Worm (Caenorhabditis elegans) whole organism, L1 larva: Measurements from ENCODE around the gene C54G7.1.

Experiments
- F16B12.6 ChIP-seq: fragments of 150-350 bp; optimal IDR thresholded peaks from 2 replicates; lab custom pipeline; 2014; ENCODE audit warnings: missing biosample characterization, missing genetic modification characterization
- Y116A8C.19 ChIP-seq: sonication (generic microtip); optimal IDR thresholded peaks from 2 replicates; lab custom pipeline; 2016; ENCODE audit warnings: missing compliant biosample characterization, missing genetic modification characterization, borderline replicate concordance
- aha-1 ChIP-seq: fragments of 150-350 bp; optimal IDR thresholded peaks from 2 replicates; lab custom pipeline; 2014; ENCODE audit warnings: missing biosample characterization, missing genetic modification characterization
- blmp-1 ChIP-seq: fragments of 150-350 bp; optimal IDR thresholded peaks from 2 replicates; lab custom pipeline; 2014; ENCODE audit warnings: missing biosample characterization, missing genetic modification characterization
- ceh-8 ChIP-seq: fragments of 200-800 bp; sonication (Bioruptor generic); optimal IDR thresholded peaks from 2 replicates; lab custom pipeline; 2018; ENCODE audit warnings: mild to moderate bottlenecking, missing genetic modification characterization, moderate library complexity, missing compliant biosample characterization
- ceh-82 ChIP-seq, 3 experiments: fragments of 150-350 bp in 1 of 3; sonication (generic microtip) in 2 of 3; optimal IDR thresholded peaks; 2 replicates each; lab custom pipeline; 2014 to 2017; ENCODE audit warnings: missing biosample characterization in 3 of 3, missing genetic modification characterization in 3 of 3
- ceh-88 ChIP-seq: fragments of 200-800 bp; sonication (Bioruptor generic); IDR thresholded peaks from 2 replicates; pipeline ENCODE4 v1.3.6; 2022; ENCODE audit warnings: missing genetic modification characterization, missing compliant biosample characterization
- ces-1 ChIP-seq: fragments of 150-350 bp; optimal IDR thresholded peaks from 2 replicates; lab custom pipeline; 2014; ENCODE audit warnings: missing biosample characterization, missing genetic modification reagents, missing genetic modification characterization
- dsc-1 ChIP-seq: sonication (generic microtip); optimal IDR thresholded peaks from 2 replicates; lab custom pipeline; 2016; ENCODE audit warnings: mild to moderate bottlenecking, missing genetic modification characterization, missing compliant biosample characterization
- efl-3 ChIP-seq: fragments of 200-800 bp; sonication (Bioruptor generic); optimal IDR thresholded peaks from 2 replicates; lab custom pipeline; 2018; ENCODE audit warnings: mild to moderate bottlenecking, missing genetic modification characterization, missing compliant biosample characterization
- egl-27 ChIP-seq, 2 experiments: fragments of 150-350 bp in 1 of 2; sonication (generic microtip); optimal IDR thresholded peaks; 3 replicates each; lab custom pipeline; 2017 to 2018; ENCODE audit warnings: missing biosample characterization in 2 of 2, missing genetic modification characterization in 2 of 2, missing genetic modification reagents in 2 of 2
- elt-2 ChIP-seq: sonication (generic microtip); optimal IDR thresholded peaks from 2 replicates; lab custom pipeline; 2016; ENCODE audit warnings: missing genetic modification characterization, mild to moderate bottlenecking, inconsistent platforms, missing compliant biosample characterization, missing genetic modification reagents
- elt-3 ChIP-seq, 6 experiments: fragments of 150-350 bp in 1 of 6; sonication (generic microtip); optimal IDR thresholded peaks; 2 replicates each; lab custom pipeline; 2017 to 2018; ENCODE audit warnings: missing biosample characterization in 6 of 6, missing genetic modification characterization in 6 of 6, inconsistent platforms in 1 of 6
- ets-5 ChIP-seq: fragments of 200-800 bp; sonication (Bioruptor generic); IDR thresholded peaks from 2 replicates; pipeline ENCODE4 v1.3.6; 2022; ENCODE audit warnings: missing genetic modification characterization, missing compliant biosample characterization
- fkh-4 ChIP-seq: sonication (generic microtip); optimal IDR thresholded peaks from 2 replicates; lab custom pipeline; 2016; ENCODE audit warnings: missing compliant biosample characterization, missing genetic modification characterization, borderline replicate concordance
- fos-1 ChIP-seq: fragments of 150-350 bp; optimal IDR thresholded peaks from 2 replicates; lab custom pipeline; 2014; ENCODE audit warnings: missing biosample characterization, missing genetic modification characterization
- hlh-4 ChIP-seq: sonication (generic microtip); optimal IDR thresholded peaks from 2 replicates; lab custom pipeline; 2016; ENCODE audit warnings: mild to moderate bottlenecking, missing genetic modification characterization, missing compliant biosample characterization
- hpl-2 ChIP-seq: fragments of 150-350 bp; optimal IDR thresholded peaks from 2 replicates; lab custom pipeline; 2014; ENCODE audit warnings: missing biosample characterization, missing genetic modification reagents, missing genetic modification characterization
- lin-13 ChIP-seq: fragments of 150-350 bp; optimal IDR thresholded peaks from 2 replicates; lab custom pipeline; 2014; ENCODE audit warnings: missing biosample characterization, missing genetic modification reagents, missing genetic modification characterization
- lin-14 ChIP-seq: fragments of 200-800 bp; sonication (Bioruptor generic); optimal IDR thresholded peaks from 2 replicates; lab custom pipeline; 2018; ENCODE audit warnings: mild to moderate bottlenecking, missing genetic modification characterization, moderate library complexity, missing compliant biosample characterization
- lin-15B ChIP-seq: fragments of 150-350 bp; sonication (generic microtip); optimal IDR thresholded peaks from 3 replicates; lab custom pipeline; 2014; ENCODE audit warnings: missing biosample characterization, missing genetic modification characterization
- lin-35 ChIP-seq, 2 experiments: fragments of 150-350 bp; optimal IDR thresholded peaks; 2 replicates each; lab custom pipeline; 2014; ENCODE audit warnings: missing biosample characterization in 2 of 2, missing genetic modification characterization in 2 of 2, missing genetic modification reagents in 2 of 2
- lir-3 ChIP-seq: sonication (generic microtip); optimal IDR thresholded peaks from 2 replicates; lab custom pipeline; 2016; ENCODE audit warnings: mild to moderate bottlenecking, missing genetic modification characterization, moderate library complexity, missing compliant biosample characterization; ENCODE audit not compliant: poor library complexity
- mef-2 ChIP-seq: fragments of 150-350 bp; optimal IDR thresholded peaks from 2 replicates; lab custom pipeline; 2014; ENCODE audit warnings: missing biosample characterization, missing genetic modification characterization
- mep-1 ChIP-seq: fragments of 150-350 bp; optimal IDR thresholded peaks from 2 replicates; lab custom pipeline; 2014; ENCODE audit warnings: missing biosample characterization, missing genetic modification characterization
- nhr-12 ChIP-seq: sonication (generic microtip); optimal IDR thresholded peaks from 2 replicates; lab custom pipeline; 2017; ENCODE audit warnings: missing biosample characterization, missing genetic modification characterization
- nhr-19 ChIP-seq: fragments of 200-800 bp; sonication (Bioruptor generic); conservative IDR thresholded peaks from 2 replicates; pipeline ENCODE4 v1.3.6; 2022; ENCODE audit warnings: missing genetic modification characterization, missing compliant biosample characterization
- nhr-237 ChIP-seq: fragments of 150-350 bp; optimal IDR thresholded peaks from 2 replicates; lab custom pipeline; 2014; ENCODE audit warnings: missing biosample characterization, missing genetic modification characterization
- nhr-28 ChIP-seq: fragments of 150-350 bp; optimal IDR thresholded peaks from 2 replicates; lab custom pipeline; 2014; ENCODE audit warnings: missing biosample characterization, missing genetic modification characterization
- nhr-47 ChIP-seq: sonication (generic microtip); optimal IDR thresholded peaks from 2 replicates; lab custom pipeline; 2016; ENCODE audit warnings: mild to moderate bottlenecking, missing genetic modification characterization, moderate library complexity, missing compliant biosample characterization
- nhr-85 ChIP-seq: sonication (generic microtip); peaks from one replicate; lab custom pipeline; 2016; ENCODE audit warnings: missing genetic modification characterization, inconsistent platforms, missing compliant biosample characterization
- pax-3 ChIP-seq: fragments of 200-800 bp; sonication (Bioruptor generic); optimal IDR thresholded peaks from 2 replicates; lab custom pipeline; 2018; ENCODE audit warnings: mild to moderate bottlenecking, missing genetic modification characterization, moderate library complexity, missing compliant biosample characterization
- pqm-1 ChIP-seq: sonication (generic microtip); optimal IDR thresholded peaks from 3 replicates; lab custom pipeline; 2017; ENCODE audit warnings: missing biosample characterization, missing genetic modification characterization
- rnt-1 ChIP-seq: sonication (generic microtip); optimal IDR thresholded peaks from 2 replicates; lab custom pipeline; 2016; ENCODE audit warnings: mild to moderate bottlenecking, missing genetic modification characterization, moderate library complexity, missing compliant biosample characterization
- snpc-4 ChIP-seq: fragments of 150-350 bp; optimal IDR thresholded peaks from 2 replicates; lab custom pipeline; 2014; ENCODE audit warnings: missing biosample characterization, missing genetic modification characterization
- snu-23 ChIP-seq: sonication (generic microtip); optimal IDR thresholded peaks from 2 replicates; lab custom pipeline; 2016; ENCODE audit warnings: missing genetic modification characterization, missing compliant biosample characterization
- sox-4 ChIP-seq: sonication (generic microtip); optimal IDR thresholded peaks from 2 replicates; lab custom pipeline; 2016; ENCODE audit warnings: missing genetic modification characterization, missing compliant biosample characterization
- sptf-1 ChIP-seq: fragments of 150-350 bp; optimal IDR thresholded peaks from 2 replicates; lab custom pipeline; 2014; ENCODE audit warnings: missing biosample characterization, missing genetic modification characterization
- swsn-7 ChIP-seq: sonication (generic microtip); optimal IDR thresholded peaks from 2 replicates; lab custom pipeline; 2016; ENCODE audit warnings: missing genetic modification characterization, missing compliant biosample characterization
- tbx-2 ChIP-seq: sonication (generic microtip); optimal IDR thresholded peaks from 2 replicates; lab custom pipeline; 2016; ENCODE audit warnings: missing genetic modification characterization, missing compliant biosample characterization
- unc-130 ChIP-seq: fragments of 150-350 bp; optimal IDR thresholded peaks from 2 replicates; lab custom pipeline; 2017; ENCODE audit warnings: missing biosample characterization, missing genetic modification characterization, inconsistent platforms
- unc-30 ChIP-seq: sonication (generic microtip); optimal IDR thresholded peaks from 2 replicates; lab custom pipeline; 2017; ENCODE audit warnings: missing biosample characterization, missing genetic modification characterization
- unc-62 ChIP-seq: fragments of 150-350 bp; optimal IDR thresholded peaks from 2 replicates; lab custom pipeline; 2014; ENCODE audit warnings: missing biosample characterization, missing genetic modification reagents, missing genetic modification characterization
- zag-1 ChIP-seq: fragments of 150-350 bp; optimal IDR thresholded peaks from 2 replicates; lab custom pipeline; 2014; ENCODE audit warnings: missing biosample characterization, missing genetic modification characterization
- ztf-11 ChIP-seq, 2 experiments: sonication (generic microtip); optimal IDR thresholded peaks; 2 replicates each; lab custom pipeline; 2016 to 2017; ENCODE audit warnings: missing genetic modification characterization in 2 of 2, missing biosample characterization in 1 of 2, missing compliant biosample characterization in 1 of 2

C54G7.1 gene

ce11 chrX:5567454-5567853 is 23.7 kb downstream of the C54G7.1 start, which contains the start of gene mec-2:
TSS of gene mec-2 (plus strand) at chrX:5567754.
- TF ChIP-seq egl-27 (tag; optimal IDR thresholded peaks at IDR 0.05; lab: Kevin White, UChicago) (no peak), snu-23 (GFP tag; lab: Kevin White, UChicago) (no peak), nhr-237 (no peak), ets-5 (GFP tag; lab: Robert Waterston, UW) (no peak), nhr-12 (tag; lab: Kevin White, UChicago) (no peak), blmp-1 (tag; lab: Kevin White, UChicago) (no peak)
- TF ChIP-seq, all 84 proteins: peak for 0

- no peak for TF ChIP-seq hpl-2 (GFP tag; lab: Kevin White, UChicago)
- TF ChIP-seq, all 84 proteins: peak for 0
Observed at ce11 chrX:5572638-5573037, 28.9 kb downstream of the C54G7.1 start.

DNA sequence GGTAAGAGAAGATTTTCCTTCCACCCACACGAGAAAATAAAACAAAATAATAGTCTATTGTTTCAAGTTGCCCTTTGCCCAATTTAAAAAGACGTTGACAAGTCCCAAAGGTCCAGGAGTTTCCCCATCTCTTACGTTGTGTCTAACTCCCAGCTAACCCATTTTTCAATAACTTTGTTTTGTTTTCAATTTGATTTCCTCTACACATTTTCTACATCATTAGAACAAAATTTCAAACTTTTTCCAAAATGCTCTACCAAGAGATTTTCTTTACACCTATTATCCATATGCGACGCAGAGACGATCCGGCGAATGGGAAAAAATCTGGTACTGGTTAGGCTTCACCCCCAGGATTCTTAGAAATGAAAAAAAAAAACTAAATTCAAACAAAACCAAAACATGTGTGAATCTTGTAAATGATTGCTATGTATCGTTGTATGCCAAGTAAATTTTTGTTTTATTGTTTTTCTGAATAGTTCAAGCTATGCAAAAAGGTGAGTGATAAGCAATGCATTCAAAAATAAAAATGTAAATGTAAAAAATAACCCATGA is 36.0 kb downstream of the C54G7.1 start:
- TF ChIP-seq elt-3 (tag; optimal IDR thresholded peaks at IDR 0.05; lab: Kevin White, UChicago), result no peak
- TF ChIP-seq Y116A8C.19 (tag; lab: Kevin White, UChicago), result no peak
- TF ChIP-seq lin-14 (GFP tag; lab: Kevin White, UChicago), result peak; percentile 32
- TF ChIP-seq dsc-1 (tag; lab: Kevin White, UChicago), result peak; percentile 98
- no peak for TF ChIP-seq zag-1 (tag; lab: Kevin White, UChicago)
- TF ChIP-seq nhr-19 (GFP tag; lab: Robert Waterston, UW), result no peak
- no peak for TF ChIP-seq nhr-47
- TF ChIP-seq ceh-82 (tag; optimal IDR thresholded peaks at IDR 0.05; lab: Kevin White, UChicago), result no peak
- TF ChIP-seq swsn-7 (tag; lab: Kevin White, UChicago), result no peak
- no peak for TF ChIP-seq sptf-1 (tag; lab: Kevin White, UChicago)
- peak; percentile 31 for TF ChIP-seq tbx-2 (tag; lab: Kevin White, UChicago)
- no peak for TF ChIP-seq unc-130 (tag; lab: Kevin White, UChicago)
- TF ChIP-seq ceh-8 (GFP tag; lab: Kevin White, UChicago), result no peak
- no peak for TF ChIP-seq nhr-28 (tag; lab: Kevin White, UChicago)
- no peak for TF ChIP-seq mep-1 (tag; lab: Kevin White, UChicago)
- no peak for TF ChIP-seq ces-1 (GFP tag; lab: Kevin White, UChicago)
- TF ChIP-seq sox-4 (tag; lab: Kevin White, UChicago), result no peak
- TF ChIP-seq fkh-4 (tag; lab: Kevin White, UChicago), result peak; percentile 85

- TF ChIP-seq hpl-2 (GFP tag; lab: Kevin White, UChicago) (no peak), efl-3 (no peak), ceh-88 (GFP tag; lab: Robert Waterston, UW) (no peak), elt-2 (tag; lab: Kevin White, UChicago) (no peak), hlh-4 (no peak), fos-1 (tag; lab: Kevin White, UChicago) (no peak), egl-27 (tag; optimal IDR thresholded peaks at IDR 0.05; lab: Kevin White, UChicago) (no peak), unc-30 (tag; lab: Kevin White, UChicago) (no peak), nhr-85 (tag; lab: Kevin White, UChicago) (peak; percentile 47), rnt-1 (tag; lab: Kevin White, UChicago) (peak; percentile 64), lin-15B (no peak), pqm-1 (tag; lab: Kevin White, UChicago) (no peak), ztf-11 (tag; optimal IDR thresholded peaks at IDR 0.05; lab: Kevin White, UChicago) (no peak), F16B12.6 (no peak), ets-5 (GFP tag; lab: Robert Waterston, UW) (no peak), lin-14 (GFP tag; lab: Kevin White, UChicago) (peak; percentile 86), lin-35 (GFP tag; optimal IDR thresholded peaks at IDR 0.05; lab: Kevin White, UChicago) (no peak), mef-2 (tag; lab: Kevin White, UChicago) (no peak), sox-4 (tag; lab: Kevin White, UChicago) (no peak), ceh-8 (GFP tag; lab: Kevin White, UChicago) (no peak), lin-13 (GFP tag; lab: Kevin White, UChicago) (no peak), aha-1 (tag; lab: Kevin White, UChicago) (no peak), nhr-28 (tag; lab: Kevin White, UChicago) (no peak), pax-3 (tag; lab: Kevin White, UChicago) (no peak), nhr-47 (peak; percentile 53), unc-62 (GFP tag; lab: Kevin White, UChicago) (no peak), dsc-1 (tag; lab: Kevin White, UChicago) (peak; percentile 49), snpc-4 (tag; lab: Kevin White, UChicago) (no peak), fkh-4 (tag; lab: Kevin White, UChicago) (peak; percentile 8), lir-3 (tag; lab: Kevin White, UChicago) (no peak), sptf-1 (tag; lab: Kevin White, UChicago) (no peak), blmp-1 (tag; lab: Kevin White, UChicago) (peak; percentile 89)
Observed at ce11 chrX:5591830-5592229, 48.1 kb downstream of the C54G7.1 start.
